Worm (Caenorhabditis elegans) whole organism, L4 larva: ENCODE data around the gene K05F1.6.

Experiments
- F10B5.3 ChIP-seq: sonication (generic microtip); optimal IDR thresholded peaks from 2 replicates; lab custom pipeline; 2016; ENCODE audit warnings: mild to moderate bottlenecking, missing genetic modification characterization, missing compliant biosample characterization
- F37D6.2 ChIP-seq: sonication (generic microtip); optimal IDR thresholded peaks from 2 replicates; lab custom pipeline; 2016; ENCODE audit warnings: mild to moderate bottlenecking, missing genetic modification characterization, missing compliant biosample characterization
- Y5F2A.4 ChIP-seq: fragments of 200-800 bp; sonication (Bioruptor generic); optimal IDR thresholded peaks from 2 replicates; lab custom pipeline; 2018; ENCODE audit warnings: mild to moderate bottlenecking, missing genetic modification characterization, missing compliant biosample characterization
- attf-4 ChIP-seq: sonication (generic microtip); optimal IDR thresholded peaks from 3 replicates; lab custom pipeline; 2017; ENCODE audit warnings: missing biosample characterization, missing genetic modification characterization
- ceh-32 ChIP-seq: sonication (generic microtip); optimal IDR thresholded peaks from 2 replicates; lab custom pipeline; 2016; ENCODE audit warnings: mild to moderate bottlenecking, missing genetic modification characterization, missing compliant biosample characterization; ENCODE audit not compliant: poor library complexity
- ceh-44 ChIP-seq: fragments of 200-800 bp; sonication (Bioruptor generic); IDR thresholded peaks from 2 replicates; pipeline ENCODE4 v1.3.6; 2022; ENCODE audit warnings: missing genetic modification reagents, missing genetic modification characterization, missing compliant biosample characterization
- ceh-82 ChIP-seq: sonication (generic microtip); optimal IDR thresholded peaks from 2 replicates; lab custom pipeline; 2017; ENCODE audit warnings: missing biosample characterization, missing genetic modification characterization
- ctbp-1 ChIP-seq: fragments of 200-800 bp; sonication (Bioruptor generic); IDR thresholded peaks from 2 replicates; pipeline ENCODE4 v1.3.6; 2022; ENCODE audit warnings: missing genetic modification reagents, missing genetic modification characterization, missing compliant biosample characterization
- daf-16 ChIP-seq, 3 experiments: sonication (generic microtip); optimal IDR thresholded peaks; 2 replicates each; lab custom pipeline; 2016 to 2017; ENCODE audit warnings: missing genetic modification characterization in 3 of 3, missing genetic modification reagents in 3 of 3, mild to moderate bottlenecking in 2 of 3, missing compliant biosample characterization in 2 of 3, missing biosample characterization in 1 of 3, moderate library complexity in 1 of 3
- daf-19 ChIP-seq: fragments of 200-800 bp; sonication (Bioruptor generic); conservative IDR thresholded peaks from 2 replicates; pipeline ENCODE4 v1.3.6; 2022; ENCODE audit warnings: missing genetic modification characterization, missing compliant biosample characterization
- dmd-6 ChIP-seq: fragments of 200-800 bp; sonication (Bioruptor generic); IDR thresholded peaks from 2 replicates; pipeline ENCODE4 v1.3.6; 2022; ENCODE audit warnings: missing genetic modification reagents, missing genetic modification characterization, missing compliant biosample characterization
- dmd-9 ChIP-seq: fragments of 200-800 bp; sonication (Bioruptor generic); IDR thresholded peaks from 2 replicates; pipeline ENCODE4 v1.3.6; 2022; ENCODE audit warnings: missing genetic modification reagents, missing genetic modification characterization, missing compliant biosample characterization
- dpl-1 ChIP-seq: fragments of 150-350 bp; optimal IDR thresholded peaks from 2 replicates; lab custom pipeline; 2014; ENCODE audit warnings: missing biosample characterization, missing genetic modification reagents, missing genetic modification characterization
- dve-1 ChIP-seq: sonication (generic microtip); optimal IDR thresholded peaks from 2 replicates; lab custom pipeline; 2017; ENCODE audit warnings: antibody characterized with exemption, mild to moderate bottlenecking, missing genetic modification characterization, missing compliant biosample characterization; ENCODE audit not compliant: insufficient read depth
- fkh-10 ChIP-seq: fragments of 150-350 bp; optimal IDR thresholded peaks from 2 replicates; lab custom pipeline; 2014; ENCODE audit warnings: missing biosample characterization, missing genetic modification reagents, missing genetic modification characterization
- hlh-11 ChIP-seq: fragments of 200-800 bp; sonication (Bioruptor generic); optimal IDR thresholded peaks from 2 replicates; lab custom pipeline; 2018; ENCODE audit warnings: mild to moderate bottlenecking, missing genetic modification characterization, missing compliant biosample characterization
- hmg-1.1 ChIP-seq: fragments of 200-800 bp; sonication (Bioruptor generic); IDR thresholded peaks from 2 replicates; pipeline ENCODE4 v1.3.6; 2022; ENCODE audit warnings: missing genetic modification reagents, missing genetic modification characterization, missing compliant biosample characterization
- lin-13 ChIP-seq: fragments of 150-350 bp; optimal IDR thresholded peaks from 2 replicates; lab custom pipeline; 2014; ENCODE audit warnings: missing biosample characterization, missing genetic modification reagents, missing genetic modification characterization
- lin-39 ChIP-seq: fragments of 150-350 bp; optimal IDR thresholded peaks from 2 replicates; lab custom pipeline; 2014; ENCODE audit warnings: missing biosample characterization, missing genetic modification reagents, missing genetic modification characterization
- lsy-2 ChIP-seq, 2 experiments: fragments of 150-350 bp in 1 of 2; sonication (generic microtip) in 1 of 2; optimal IDR thresholded peaks; 2 replicates each; lab custom pipeline; 2014 to 2017; ENCODE audit warnings: missing biosample characterization in 2 of 2, missing genetic modification characterization in 2 of 2
- madf-5 ChIP-seq, 2 experiments: fragments of 200-800 bp; sonication (Bioruptor generic); IDR thresholded peaks; 2 replicates each; pipeline ENCODE4 v1.3.6; 2022; ENCODE audit warnings: missing compliant biosample characterization in 2 of 2, missing genetic modification characterization in 2 of 2
- mdl-1 ChIP-seq, 2 experiments: fragments of 150-350 bp in 1 of 2; sonication (generic microtip) in 1 of 2; optimal IDR thresholded peaks; 2 replicates each; lab custom pipeline; 2014 to 2017; ENCODE audit warnings: missing biosample characterization in 2 of 2, missing genetic modification characterization in 2 of 2
- mdt-29 ChIP-seq: fragments of 200-800 bp; sonication (Bioruptor generic); IDR thresholded peaks from 2 replicates; pipeline ENCODE4 v1.3.6; 2022; ENCODE audit warnings: missing genetic modification reagents, missing genetic modification characterization, missing compliant biosample characterization
- mxl-3 ChIP-seq: fragments of 200-800 bp; sonication (Bioruptor generic); optimal IDR thresholded peaks from 2 replicates; lab custom pipeline; 2018; ENCODE audit warnings: mild to moderate bottlenecking, missing genetic modification characterization, missing compliant biosample characterization
- nhr-11 ChIP-seq: fragments of 150-350 bp; optimal IDR thresholded peaks from 2 replicates; lab custom pipeline; 2014; ENCODE audit warnings: missing biosample characterization, missing genetic modification characterization
- nhr-25 ChIP-seq: sonication (generic microtip); optimal IDR thresholded peaks from 2 replicates; lab custom pipeline; 2017; ENCODE audit warnings: missing genetic modification characterization, mild to moderate bottlenecking, missing compliant biosample characterization, antibody characterized with exemption, moderate library complexity, borderline replicate concordance; ENCODE audit not compliant: insufficient read depth
- nhr-28 ChIP-seq: fragments of 150-350 bp; optimal IDR thresholded peaks from 2 replicates; lab custom pipeline; 2014; ENCODE audit warnings: missing biosample characterization, missing genetic modification characterization
- nhr-42 ChIP-seq: fragments of 200-800 bp; sonication (Bioruptor generic); IDR thresholded peaks from 2 replicates; pipeline ENCODE4 v1.3.6; 2022; ENCODE audit warnings: missing genetic modification characterization, missing compliant biosample characterization
- nhr-76 ChIP-seq: fragments of 150-350 bp; optimal IDR thresholded peaks from 2 replicates; lab custom pipeline; 2014; ENCODE audit warnings: missing biosample characterization, missing genetic modification characterization
- pha-4 ChIP-seq, 2 experiments: fragments of 150-350 bp in 1 of 2; fragments of 200-800 bp in 1 of 2; sonication (Bioruptor generic) in 1 of 2; IDR thresholded peaks in 1 of 2; optimal IDR thresholded peaks in 1 of 2; 2 replicates each; pipeline versions ENCODE4 v1.3.6 to Lab custom; 2014 to 2022; ENCODE audit warnings: missing genetic modification characterization in 2 of 2, missing genetic modification reagents in 2 of 2, missing biosample characterization in 1 of 2, missing compliant biosample characterization in 1 of 2
- rbr-2 ChIP-seq: sonication (generic microtip); optimal IDR thresholded peaks from 2 replicates; lab custom pipeline; 2016; ENCODE audit warnings: missing genotype, missing genetic modification characterization, missing compliant biosample characterization
- saeg-2 ChIP-seq: fragments of 200-800 bp; sonication (Bioruptor generic); IDR thresholded peaks from 2 replicates; pipeline ENCODE4 v1.3.6; 2022; ENCODE audit warnings: missing genetic modification reagents, missing genetic modification characterization, missing compliant biosample characterization
- set-16 ChIP-seq: fragments of 200-800 bp; sonication (Bioruptor generic); IDR thresholded peaks from 2 replicates; pipeline ENCODE4 v1.3.6; 2022; ENCODE audit warnings: missing genetic modification reagents, missing genetic modification characterization, missing compliant biosample characterization
- unc-62 ChIP-seq, 3 experiments: fragments of 150-350 bp in 1 of 3; sonication (generic microtip); optimal IDR thresholded peaks in 2 of 3; peaks in 1 of 3; 1 replicate in 1 of 3; 2 replicates in 2 of 3; lab custom pipeline; 2014 to 2017; ENCODE audit warnings: missing biosample characterization in 3 of 3, missing genetic modification characterization in 3 of 3, missing genetic modification reagents in 3 of 3, missing genotype in 1 of 3
- zag-1 ChIP-seq: fragments of 150-350 bp; optimal IDR thresholded peaks from 2 replicates; lab custom pipeline; 2014; ENCODE audit warnings: missing biosample characterization, missing genetic modification characterization
- zip-11 ChIP-seq: fragments of 200-800 bp; sonication (Bioruptor generic); IDR thresholded peaks from 2 replicates; pipeline ENCODE4 v1.3.6; 2022; ENCODE audit warnings: missing genetic modification characterization, missing compliant biosample characterization
- ztf-11 ChIP-seq: fragments of 150-350 bp; optimal IDR thresholded peaks from 2 replicates; lab custom pipeline; 2014; ENCODE audit warnings: missing biosample characterization, missing genetic modification characterization

Gene K05F1.6

ce11 chrII:5820282-5820762 is 38.0 kb downstream of the K05F1.6 start, which contains the start of gene ehs-1:
ehs-1 (plus strand) TSS chrII:5820712.
- peak; percentile 2 for TF ChIP-seq dpl-1 (GFP tag; lab: Kevin White, UChicago)
- TF ChIP-seq lsy-2 (tag; optimal IDR thresholded peaks at IDR 0.05; lab: Kevin White, UChicago), result peak in 1 of 2 experiments; percentile 19
- 0 out of 2 replicates have a peak, but pooled peaks have one; percentile 10 for TF ChIP-seq ctbp-1 (GFP tag; lab: Robert Waterston, UW)
- no peak for TF ChIP-seq F37D6.2 (tag; lab: Kevin White, UChicago)

- peak; percentile 36 for TF ChIP-seq nhr-28 (tag; lab: Kevin White, UChicago)
- TF ChIP-seq unc-62 (GFP tag; optimal IDR thresholded peaks at IDR 0.05 in 1 of 2; lab: Kevin White, UChicago), result peak in 1 of 2 experiments; percentile 51
- TF ChIP-seq unc-62 (tag; optimal IDR thresholded peaks at IDR 0.05; lab: Kevin White, UChicago), result no peak
- no peak for TF ChIP-seq mdt-29
- no peak for TF ChIP-seq zag-1 (tag; lab: Kevin White, UChicago)
Measured at ce11 chrII:5827364-5827763, 45.0 kb downstream of the K05F1.6 start, which contains the start of gene tbc-2. tbc-2 (minus strand) TSS chrII:5827443.

- TF ChIP-seq F10B5.3 (tag; lab: Kevin White, UChicago), result no peak
- TF ChIP-seq dve-1 (tag; lab: Kevin White, UChicago), result no peak
- TF ChIP-seq mxl-3 (GFP tag; lab: Kevin White, UChicago), result no peak
- TF ChIP-seq nhr-25, result no peak
Measured at ce11 chrII:5828486-5828885, 46.2 kb downstream of the K05F1.6 start, which contains the start of gene ZK1248.11. ZK1248.11 (minus strand) TSS chrII:5828586.

ce11 chrII:5829940-5830424 is 47.7 kb downstream of the K05F1.6 start, which contains the start of gene col-74:
col-74 (plus strand) TSS chrII:5830374.
- TF ChIP-seq dve-1 (tag; lab: Kevin White, UChicago), result peak; percentile 56
- no peak for TF ChIP-seq hmg-1.1
- no peak for TF ChIP-seq madf-5 (GFP tag; IDR thresholded peaks at IDR 0.05; lab: Robert Waterston, UW)
- no peak for TF ChIP-seq ztf-11
- peak; percentile 75 for TF ChIP-seq dmd-6 (GFP tag; lab: Robert Waterston, UW)
- no peak for TF ChIP-seq dmd-9 (GFP tag; lab: Robert Waterston, UW)
- TF ChIP-seq unc-62 (GFP tag; optimal IDR thresholded peaks at IDR 0.05 in 1 of 2; lab: Kevin White, UChicago), result peak in 1 of 2 experiments; percentile 2
- no peak for TF ChIP-seq unc-62 (tag; optimal IDR thresholded peaks at IDR 0.05; lab: Kevin White, UChicago)
- TF ChIP-seq lin-39, result no peak
- peak; percentile 42 for TF ChIP-seq hlh-11 (tag; lab: Kevin White, UChicago)
- no peak for TF ChIP-seq nhr-42 (GFP tag; lab: Robert Waterston, UW)
- no peak for TF ChIP-seq zip-11 (GFP tag; lab: Robert Waterston, UW)
- TF ChIP-seq daf-16 (GFP tag; optimal IDR thresholded peaks at IDR 0.05; lab: Kevin White, UChicago), result no peak
- peak; percentile 60 for TF ChIP-seq daf-16 (tag; optimal IDR thresholded peaks at IDR 0.05; lab: Kevin White, UChicago)

- TF ChIP-seq set-16 (GFP tag; lab: Robert Waterston, UW) (peak; percentile 79), daf-19 (GFP tag; lab: Robert Waterston, UW) (no peak), attf-4 (no peak), nhr-28 (tag; lab: Kevin White, UChicago) (no peak), ceh-32 (tag; lab: Kevin White, UChicago) (no peak), lsy-2 (tag; optimal IDR thresholded peaks at IDR 0.05; lab: Kevin White, UChicago) (no peak), saeg-2 (GFP tag; lab: Robert Waterston, UW) (no peak), nhr-11 (tag; lab: Kevin White, UChicago) (no peak)
Measured at ce11 chrII:5831373-5831772, 49.1 kb downstream of the K05F1.6 start.

- no peak for TF ChIP-seq unc-62 (GFP tag; optimal IDR thresholded peaks at IDR 0.05 in 1 of 2; lab: Kevin White, UChicago)
- TF ChIP-seq unc-62 (tag; optimal IDR thresholded peaks at IDR 0.05; lab: Kevin White, UChicago), result no peak
- TF ChIP-seq mdt-29, result no peak
- no peak for TF ChIP-seq rbr-2 (tag; lab: Kevin White, UChicago)
- TF ChIP-seq lin-13 (GFP tag; lab: Kevin White, UChicago), result no peak
- TF ChIP-seq fkh-10 (GFP tag; lab: Kevin White, UChicago), result no peak
- TF ChIP-seq ceh-82 (tag; lab: Kevin White, UChicago), result no peak
- TF ChIP-seq pha-4 (GFP tag; IDR thresholded peaks at IDR 0.05; lab: Robert Waterston, UW), result no peak
- TF ChIP-seq pha-4 (tag; optimal IDR thresholded peaks at IDR 0.05; lab: Kevin White, UChicago), result no peak
- TF ChIP-seq nhr-76 (tag; lab: Kevin White, UChicago), result no peak
- TF ChIP-seq madf-5 (GFP tag; IDR thresholded peaks at IDR 0.05; lab: Robert Waterston, UW), result no peak
- no peak for TF ChIP-seq nhr-42 (GFP tag; lab: Robert Waterston, UW)
- no peak for TF ChIP-seq mdl-1 (tag; optimal IDR thresholded peaks at IDR 0.05; lab: Kevin White, UChicago)
- TF ChIP-seq ztf-11, result no peak
- no peak for TF ChIP-seq nhr-11 (tag; lab: Kevin White, UChicago)
- no peak for TF ChIP-seq Y5F2A.4 (GFP tag; lab: Kevin White, UChicago)
- no peak for TF ChIP-seq ceh-44 (GFP tag; lab: Robert Waterston, UW)
Measured at ce11 chrII:5833136-5833535, 50.8 kb downstream of the K05F1.6 start, which contains the start of gene gtap-1. gtap-1 (minus strand) TSS chrII:5833236.
